Worm (Caenorhabditis elegans): ENCODE results near the gene gmps-1.
A peak's percentile ranks its signal among the peaks of the same experiment; 100 is the strongest.

The gmps-1 gene

DNA sequence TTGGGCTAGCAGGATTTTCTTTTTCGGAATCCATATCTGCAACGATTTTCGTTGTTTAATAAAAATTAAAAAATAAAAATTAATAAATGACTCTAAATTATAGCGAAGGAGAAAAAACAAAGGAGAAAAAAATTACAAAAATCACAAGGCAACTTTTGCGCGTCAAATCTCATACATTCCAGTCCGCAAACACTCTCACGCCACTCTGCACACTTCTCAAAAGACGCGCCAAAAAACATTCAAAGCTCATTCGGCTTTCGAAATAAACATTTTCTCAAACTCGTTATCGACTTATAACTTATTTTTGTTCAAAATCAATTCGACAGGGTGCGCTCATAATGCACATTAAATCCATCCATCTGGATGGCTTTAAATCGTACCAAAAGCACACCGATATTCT, 44.5 kb downstream of the gmps-1 start, which contains the start of the genes R06F6.12 and mix-1 (continued):
- peak; percentile 8 for TF ChIP-seq F23B12.7 (tag; optimal IDR thresholded peaks at IDR 0.05; ENCODE audit: insufficient read depth)
- TF ChIP-seq egl-18 (GFP tag; IDR thresholded peaks at IDR 0.05) = no peak
- TF ChIP-seq B0019.2 (GFP tag; conservative IDR thresholded peaks at IDR 0.05) = no peak
- no peak for TF ChIP-seq unc-130 (GFP tag; optimal IDR thresholded peaks at IDR 0.05)
- TF ChIP-seq nhr-120 (GFP tag; IDR thresholded peaks at IDR 0.05) = no peak
- no peak for TF ChIP-seq T26A5.8 (tag; optimal IDR thresholded peaks at IDR 0.05)
- no peak for TF ChIP-seq F55B11.4 (tag; optimal IDR thresholded peaks at IDR 0.05; ENCODE audit: borderline replicate concordance, insufficient read depth)
- no peak for TF ChIP-seq madf-10 (tag; optimal IDR thresholded peaks at IDR 0.05)
- TF ChIP-seq attf-6 (GFP tag; IDR thresholded peaks at IDR 0.05) = no peak
- TF ChIP-seq hmg-20 (GFP tag; IDR thresholded peaks at IDR 0.05) = no peak
- TF ChIP-seq Y79H2A.3 (GFP tag; conservative IDR thresholded peaks at IDR 0.05) = no peak
- TF ChIP-seq him-1 (tag; optimal IDR thresholded peaks at IDR 0.05) = no peak
- TF ChIP-seq lin-54 (GFP tag; optimal IDR thresholded peaks at IDR 0.05) = peak; percentile 66
- no peak for TF ChIP-seq D2030.7 (GFP tag; IDR thresholded peaks at IDR 0.05)
- no peak for TF ChIP-seq nfya-2 (GFP tag; IDR thresholded peaks at IDR 0.05)
- no peak for TF ChIP-seq ztf-28 (GFP tag; IDR thresholded peaks at IDR 0.05)
- TF ChIP-seq bed-2 (GFP tag; IDR thresholded peaks at IDR 0.05) = no peak
- TF ChIP-seq B0336.3 (GFP tag; IDR thresholded peaks at IDR 0.05) = no peak
- peak; percentile 62 for TF ChIP-seq snpc-3.4 (tag; optimal IDR thresholded peaks at IDR 0.05)
- TF ChIP-seq dpff-1 (tag; optimal IDR thresholded peaks at IDR 0.05) = no peak
- no peak for TF ChIP-seq aptf-2 (GFP tag; conservative IDR thresholded peaks at IDR 0.05)
- TF ChIP-seq gei-17 (GFP tag; optimal IDR thresholded peaks at IDR 0.05) = no peak
- TF ChIP-seq B0035.1 (tag; optimal IDR thresholded peaks at IDR 0.05) = no peak
- no peak for TF ChIP-seq C06A6.2 (GFP tag; conservative IDR thresholded peaks at IDR 0.05)
- no peak for TF ChIP-seq nfyb-1 (GFP tag; IDR thresholded peaks at IDR 0.05)
- no peak for TF ChIP-seq ztf-25 (GFP tag; IDR thresholded peaks at IDR 0.05)
- TF ChIP-seq cebp-2 (GFP tag; IDR thresholded peaks at IDR 0.05) = no peak
- no peak for TF ChIP-seq tbp1 (GFP tag; optimal IDR thresholded peaks at IDR 0.05)
- no peak for TF ChIP-seq nhr-90 (tag; optimal IDR thresholded peaks at IDR 0.05)
- TF ChIP-seq rcor-1 (GFP tag; IDR thresholded peaks at IDR 0.05) = no peak
- no peak for TF ChIP-seq sptf-2 (GFP tag; optimal IDR thresholded peaks at IDR 0.05)
- no peak for TF ChIP-seq Y53G8AR.9 (GFP tag; conservative IDR thresholded peaks at IDR 0.05)
- TF ChIP-seq athp-1 (tag; optimal IDR thresholded peaks at IDR 0.05) = no peak
- no peak for TF ChIP-seq mxl-1 (tag; optimal IDR thresholded peaks at IDR 0.05)
- 0 out of 2 replicates have a peak, but pooled peaks have one; percentile 9 for TF ChIP-seq ceh-91 (GFP tag; IDR thresholded peaks at IDR 0.05)
- TF ChIP-seq F22D6.2 (tag; optimal IDR thresholded peaks at IDR 0.05) = no peak
- peak; percentile 33; the same call in 1 of the 2 replicates for TF ChIP-seq attf-3 (GFP tag; conservative IDR thresholded peaks at IDR 0.05)
- no peak for TF ChIP-seq pha-4 (tag; optimal IDR thresholded peaks at IDR 0.05)
- no peak for TF ChIP-seq let-526 (GFP tag; IDR thresholded peaks at IDR 0.05)
- TF ChIP-seq sea-2 (GFP tag; IDR thresholded peaks at IDR 0.05) = no peak
- TF ChIP-seq ceh-58 (GFP tag; IDR thresholded peaks at IDR 0.05) = no peak
- TF ChIP-seq K11D2.4 (GFP tag; IDR thresholded peaks at IDR 0.05) = no peak
- no peak for TF ChIP-seq die-1 (tag; optimal IDR thresholded peaks at IDR 0.05)
- peak in 1 of 2 experiments; percentile 12 for TF ChIP-seq rec-8 (tag; optimal IDR thresholded peaks at IDR 0.05)
- TF ChIP-seq T07F8.4 (tag; optimal IDR thresholded peaks at IDR 0.05) = no peak
- no peak for TF ChIP-seq rpc-1 (optimal IDR thresholded peaks at IDR 0.05)
- TF ChIP-seq rpc-1 (tag; optimal IDR thresholded peaks at IDR 0.05) = no peak
- TF ChIP-seq C17E4.6 (GFP tag; IDR thresholded peaks at IDR 0.05) = no peak
- no peak for TF ChIP-seq ztf-3 (GFP tag; optimal IDR thresholded peaks at IDR 0.05)
- no peak for TF ChIP-seq Y56A3A.18 (GFP tag; IDR thresholded peaks at IDR 0.05)
- TF ChIP-seq zfh-2 (GFP tag; conservative IDR thresholded peaks at IDR 0.05) = no peak
